1 fruit fly cellular context compared by ENCODE assay signal in genomic region chr3R:13549515-13549914, dm6.
A peak's percentile ranks its signal among the peaks of the same experiment; 100 is the strongest.
TF ChIP-seq lines count a peak whose summit lies in the region.

No protein-coding gene starts in this region.

TF ChIP-seq in whole organism, embryonic, 481 proteins besides CTCF, POLR2A, EP300 and RAD21 (continued from another document and continues in another):
- TF ChIP-seq CG14710 (tag; optimal IDR thresholded peaks at IDR 0.05; lab: Kevin White, UChicago), result peak; percentile 41
- TF ChIP-seq ATbp (GFP tag; optimal IDR thresholded peaks at IDR 0.05; lab: Kevin White, UChicago), result peak; percentile 40
- no peak for TF ChIP-seq CG17612 (GFP tag; IDR thresholded peaks at IDR 0.05; lab: Robert Waterston, UW)
- no peak for TF ChIP-seq Opbp (GFP tag; IDR thresholded peaks at IDR 0.05; lab: Robert Waterston, UW; ENCODE audit: partially characterized antibody)
- no peak for TF ChIP-seq CG12299 (tag; optimal IDR thresholded peaks at IDR 0.05; lab: Kevin White, UChicago)
- TF ChIP-seq Fer2 (tag; optimal IDR thresholded peaks at IDR 0.05; lab: Kevin White, UChicago), result no peak
- TF ChIP-seq CG30403 (GFP tag; optimal IDR thresholded peaks at IDR 0.05; lab: Kevin White, UChicago), result peak; percentile 55
- no peak for TF ChIP-seq CG43689 (GFP tag; IDR thresholded peaks at IDR 0.05; lab: Robert Waterston, UW)
- no peak for TF ChIP-seq CG7372 (GFP tag; IDR thresholded peaks at IDR 0.05; lab: Robert Waterston, UW)
- no peak for TF ChIP-seq tio (GFP tag; optimal IDR thresholded peaks at IDR 0.05; lab: Kevin White, UChicago)
- TF ChIP-seq Poxn (GFP tag; IDR thresholded peaks at IDR 0.05; lab: Robert Waterston, UW), result no peak
- no peak for TF ChIP-seq CG13296 (GFP tag; optimal IDR thresholded peaks at IDR 0.05; lab: Kevin White, UChicago)
- no peak for TF ChIP-seq dati (GFP tag; IDR thresholded peaks at IDR 0.05; lab: Robert Waterston, UW)
- TF ChIP-seq ci (GFP tag; IDR thresholded peaks at IDR 0.05; lab: Robert Waterston, UW), result no peak
- TF ChIP-seq CG6272 (GFP tag; IDR thresholded peaks at IDR 0.05; lab: Robert Waterston, UW), result no peak
- no peak for TF ChIP-seq HLH4C (GFP tag; IDR thresholded peaks at IDR 0.05; lab: Robert Waterston, UW; ENCODE audit: partially characterized antibody)
- no peak for TF ChIP-seq CG10147 (GFP tag; optimal IDR thresholded peaks at IDR 0.05; lab: Kevin White, UChicago)
- TF ChIP-seq ash1 (GFP tag; optimal IDR thresholded peaks at IDR 0.05; lab: Kevin White, UChicago), result no peak
- TF ChIP-seq CG17359 (tag; optimal IDR thresholded peaks at IDR 0.05; lab: Kevin White, UChicago), result peak; percentile 65
- TF ChIP-seq CG6175 (GFP tag; IDR thresholded peaks at IDR 0.05; lab: Robert Waterston, UW), result no peak
- TF ChIP-seq tap (tag; optimal IDR thresholded peaks at IDR 0.05; lab: Kevin White, UChicago), result peak; percentile 20
- no peak for TF ChIP-seq dan (GFP tag; IDR thresholded peaks at IDR 0.05; lab: Robert Waterston, UW)
- TF ChIP-seq yki (optimal IDR thresholded peaks at IDR 0.05; lab: Kevin White, UChicago), result no peak
- no peak for TF ChIP-seq Atf6 (GFP tag; IDR thresholded peaks at IDR 0.05; lab: Robert Waterston, UW)
- TF ChIP-seq CG12104 (GFP tag; optimal IDR thresholded peaks at IDR 0.05; lab: Kevin White, UChicago), result no peak
- TF ChIP-seq grn (GFP tag; optimal IDR thresholded peaks at IDR 0.05; lab: Kevin White, UChicago), result no peak
- no peak for TF ChIP-seq CG31224 (GFP tag; IDR thresholded peaks at IDR 0.05; lab: Robert Waterston, UW)
- no peak for TF ChIP-seq Hey (tag; optimal IDR thresholded peaks at IDR 0.05; lab: Kevin White, UChicago)
- TF ChIP-seq Optix (GFP tag; IDR thresholded peaks at IDR 0.05; lab: Robert Waterston, UW), result no peak
- no peak for TF ChIP-seq Elba2 (GFP tag; optimal IDR thresholded peaks at IDR 0.05; lab: Kevin White, UChicago)
- TF ChIP-seq Eip74EF (GFP tag; optimal IDR thresholded peaks at IDR 0.05; lab: Kevin White, UChicago), result peak in 1 of 2 experiments; percentile 47
- TF ChIP-seq Bdp1 (GFP tag; optimal IDR thresholded peaks at IDR 0.05; lab: Kevin White, UChicago), result no peak
- TF ChIP-seq CG18599 (GFP tag; optimal IDR thresholded peaks at IDR 0.05; lab: Kevin White, UChicago), result no peak
- no peak for TF ChIP-seq sens-2 (GFP tag; IDR thresholded peaks at IDR 0.05; lab: Robert Waterston, UW)
- TF ChIP-seq nom (GFP tag; optimal IDR thresholded peaks at IDR 0.05; lab: Kevin White, UChicago), result no peak
- no peak for TF ChIP-seq shn (GFP tag; optimal IDR thresholded peaks at IDR 0.05; lab: Kevin White, UChicago)
- no peak for TF ChIP-seq CG4730 (GFP tag; IDR thresholded peaks at IDR 0.05; lab: Robert Waterston, UW)
- TF ChIP-seq rib (GFP tag; IDR thresholded peaks at IDR 0.05; lab: Robert Waterston, UW), result no peak
- TF ChIP-seq CG6765 (GFP tag; optimal IDR thresholded peaks at IDR 0.05; lab: Kevin White, UChicago), result no peak
- no peak for TF ChIP-seq ham (GFP tag; IDR thresholded peaks at IDR 0.05; lab: Robert Waterston, UW)
- TF ChIP-seq Blimp-1 (GFP tag; optimal IDR thresholded peaks at IDR 0.05; lab: Kevin White, UChicago), result peak; percentile 71
- peak; percentile 38 for TF ChIP-seq Hsf (GFP tag; optimal IDR thresholded peaks at IDR 0.05; lab: Kevin White, UChicago)
- peak; percentile 23 for TF ChIP-seq org-1 (GFP tag; optimal IDR thresholded peaks at IDR 0.05; lab: Kevin White, UChicago)
- TF ChIP-seq Rfx (GFP tag; IDR thresholded peaks at IDR 0.05; lab: Robert Waterston, UW), result no peak
- TF ChIP-seq CG11456 (GFP tag; IDR thresholded peaks at IDR 0.05; lab: Robert Waterston, UW), result no peak
- TF ChIP-seq HHEX (GFP tag; optimal IDR thresholded peaks at IDR 0.05; lab: Kevin White, UChicago), result no peak
- no peak for TF ChIP-seq onecut (GFP tag; IDR thresholded peaks at IDR 0.05; lab: Robert Waterston, UW)
- TF ChIP-seq jing (GFP tag; optimal IDR thresholded peaks at IDR 0.05; lab: Kevin White, UChicago), result peak; percentile 33
- TF ChIP-seq MBD-R2 (GFP tag; IDR thresholded peaks at IDR 0.05; lab: Robert Waterston, UW), result no peak
- TF ChIP-seq CG2889 (GFP tag; IDR thresholded peaks at IDR 0.05; lab: Robert Waterston, UW), result no peak
- no peak for TF ChIP-seq crc (GFP tag; optimal IDR thresholded peaks at IDR 0.05; lab: Kevin White, UChicago)
- peak; percentile 34 for TF ChIP-seq CG12219 (GFP tag; optimal IDR thresholded peaks at IDR 0.05; lab: Kevin White, UChicago)
- TF ChIP-seq amos (GFP tag; IDR thresholded peaks at IDR 0.05; lab: Robert Waterston, UW; ENCODE audit: partially characterized antibody), result no peak
- TF ChIP-seq Nf-YA (GFP tag; IDR thresholded peaks at IDR 0.05; lab: Robert Waterston, UW), result no peak
- TF ChIP-seq crol (GFP tag; IDR thresholded peaks at IDR 0.05; lab: Robert Waterston, UW), result no peak
- TF ChIP-seq zfh2 (GFP tag; optimal IDR thresholded peaks at IDR 0.05; lab: Kevin White, UChicago), result no peak
- no peak for TF ChIP-seq CG16863 (GFP tag; optimal IDR thresholded peaks at IDR 0.05; lab: Kevin White, UChicago)
- TF ChIP-seq sim (GFP tag; IDR thresholded peaks at IDR 0.05; lab: Robert Waterston, UW), result no peak
- TF ChIP-seq E2f2 (GFP tag; IDR thresholded peaks at IDR 0.05; lab: Robert Waterston, UW), result no peak
- no peak for TF ChIP-seq stc (GFP tag; IDR thresholded peaks at IDR 0.05; lab: Robert Waterston, UW)
- no peak for TF ChIP-seq Dp (GFP tag; optimal IDR thresholded peaks at IDR 0.05; lab: Kevin White, UChicago)
- no peak for TF ChIP-seq fru (optimal IDR thresholded peaks at IDR 0.05; lab: Kevin White, UChicago)
- no peak for TF ChIP-seq cg (GFP tag; optimal IDR thresholded peaks at IDR 0.05; lab: Kevin White, UChicago)
- TF ChIP-seq CG10565 (GFP tag; optimal IDR thresholded peaks at IDR 0.05; lab: Kevin White, UChicago), result no peak
- TF ChIP-seq CG9932 (GFP tag; IDR thresholded peaks at IDR 0.05; lab: Robert Waterston, UW), result no peak
- TF ChIP-seq CG14014 (GFP tag; IDR thresholded peaks at IDR 0.05; lab: Robert Waterston, UW), result no peak
- no peak for TF ChIP-seq bab2 (GFP tag; optimal IDR thresholded peaks at IDR 0.05; lab: Kevin White, UChicago)
- TF ChIP-seq CG10959 (GFP tag; IDR thresholded peaks at IDR 0.05; lab: Robert Waterston, UW), result no peak
- peak; percentile 50 for TF ChIP-seq PHDP (tag; optimal IDR thresholded peaks at IDR 0.05; lab: Kevin White, UChicago)
- peak; percentile 89 for TF ChIP-seq sens (GFP tag; lab: Kevin White, UChicago)
- TF ChIP-seq tgo (GFP tag; IDR thresholded peaks at IDR 0.05; lab: Robert Waterston, UW), result no peak
- peak; percentile 58 for TF ChIP-seq CG18262 (tag; optimal IDR thresholded peaks at IDR 0.05; lab: Kevin White, UChicago)
- no peak for TF ChIP-seq br (optimal IDR thresholded peaks at IDR 0.05; lab: Kevin White, UChicago)
- TF ChIP-seq CG9215 (GFP tag; IDR thresholded peaks at IDR 0.05; lab: Robert Waterston, UW), result no peak
- no peak for TF ChIP-seq Lpt (GFP tag; optimal IDR thresholded peaks at IDR 0.05; lab: Kevin White, UChicago)
- no peak for TF ChIP-seq Sry-β (GFP tag; optimal IDR thresholded peaks at IDR 0.05; lab: Kevin White, UChicago)
- TF ChIP-seq CG1024 (GFP tag; IDR thresholded peaks at IDR 0.05; lab: Robert Waterston, UW), result no peak
- no peak for TF ChIP-seq CG12659 (GFP tag; optimal IDR thresholded peaks at IDR 0.05; lab: Kevin White, UChicago)
- TF ChIP-seq Max (GFP tag; optimal IDR thresholded peaks at IDR 0.05; lab: Kevin White, UChicago), result no peak
- peak; percentile 54 for TF ChIP-seq D19A (tag; optimal IDR thresholded peaks at IDR 0.05; lab: Kevin White, UChicago)
- no peak for TF ChIP-seq chm (GFP tag; IDR thresholded peaks at IDR 0.05; lab: Robert Waterston, UW)
- no peak for TF ChIP-seq Spps (tag; optimal IDR thresholded peaks at IDR 0.05; lab: Kevin White, UChicago)
- TF ChIP-seq Ets97D (GFP tag; optimal IDR thresholded peaks at IDR 0.05; lab: Kevin White, UChicago), result no peak
- no peak for TF ChIP-seq CG10431 (GFP tag; optimal IDR thresholded peaks at IDR 0.05; lab: Kevin White, UChicago)
- TF ChIP-seq CG18619 (GFP tag; optimal IDR thresholded peaks at IDR 0.05; lab: Kevin White, UChicago), result no peak
- TF ChIP-seq eyg (GFP tag; optimal IDR thresholded peaks at IDR 0.05; lab: Kevin White, UChicago), result no peak
- TF ChIP-seq kah (GFP tag; optimal IDR thresholded peaks at IDR 0.05; lab: Kevin White, UChicago), result no peak
- TF ChIP-seq CG2116 (GFP tag; optimal IDR thresholded peaks at IDR 0.05; lab: Kevin White, UChicago), result no peak
- TF ChIP-seq fd64A (GFP tag; optimal IDR thresholded peaks at IDR 0.05; lab: Kevin White, UChicago), result no peak
- no peak for TF ChIP-seq slp2 (GFP tag; optimal IDR thresholded peaks at IDR 0.05; lab: Kevin White, UChicago)
- TF ChIP-seq chif (GFP tag; optimal IDR thresholded peaks at IDR 0.05; lab: Kevin White, UChicago), result peak in 1 of 2 experiments; percentile 37
- peak; percentile 21 for TF ChIP-seq Xbp1 (GFP tag; optimal IDR thresholded peaks at IDR 0.05; lab: Kevin White, UChicago)
- TF ChIP-seq gfzf (GFP tag; optimal IDR thresholded peaks at IDR 0.05; lab: Kevin White, UChicago), result no peak
- TF ChIP-seq gro (GFP tag; optimal IDR thresholded peaks at IDR 0.05; lab: Kevin White, UChicago), result no peak
- TF ChIP-seq CG14860 (GFP tag; IDR thresholded peaks at IDR 0.05; lab: Robert Waterston, UW; ENCODE audit: partially characterized antibody), result no peak
- no peak for TF ChIP-seq repo (GFP tag; optimal IDR thresholded peaks at IDR 0.05; lab: Kevin White, UChicago)
- no peak for TF ChIP-seq Doc3 (GFP tag; IDR thresholded peaks at IDR 0.05; lab: Robert Waterston, UW; ENCODE audit: partially characterized antibody)
- TF ChIP-seq row (GFP tag; IDR thresholded peaks at IDR 0.05; lab: Robert Waterston, UW), result peak; percentile 45; the same call in 1 of the 3 replicates
- no peak for TF ChIP-seq MTF-1 (GFP tag; optimal IDR thresholded peaks at IDR 0.05; lab: Kevin White, UChicago; ENCODE audit: borderline replicate concordance)
- no peak for TF ChIP-seq pzg (GFP tag; optimal IDR thresholded peaks at IDR 0.05; lab: Kevin White, UChicago)
- TF ChIP-seq ems (GFP tag; optimal IDR thresholded peaks at IDR 0.05; lab: Kevin White, UChicago), result no peak
- TF ChIP-seq CG18476 (GFP tag; optimal IDR thresholded peaks at IDR 0.05; lab: Kevin White, UChicago), result no peak
- TF ChIP-seq zf30C (GFP tag; optimal IDR thresholded peaks at IDR 0.05; lab: Kevin White, UChicago), result no peak
- TF ChIP-seq lab (GFP tag; optimal IDR thresholded peaks at IDR 0.05; lab: Kevin White, UChicago), result no peak
- no peak for TF ChIP-seq CG3995 (GFP tag; optimal IDR thresholded peaks at IDR 0.05; lab: Kevin White, UChicago)
- no peak for TF ChIP-seq CG12071 (GFP tag; optimal IDR thresholded peaks at IDR 0.05; lab: Kevin White, UChicago)
- no peak for TF ChIP-seq CG10321 (GFP tag; IDR thresholded peaks at IDR 0.05; lab: Robert Waterston, UW)
- TF ChIP-seq caup (GFP tag; optimal IDR thresholded peaks at IDR 0.05; lab: Kevin White, UChicago; ENCODE audit: severe bottlenecking), result no peak
- TF ChIP-seq Dad (GFP tag; optimal IDR thresholded peaks at IDR 0.05; lab: Kevin White, UChicago), result no peak
- no peak for TF ChIP-seq mld (GFP tag; IDR thresholded peaks at IDR 0.05; lab: Robert Waterston, UW; ENCODE audit: partially characterized antibody)
- TF ChIP-seq CG12236 (GFP tag; optimal IDR thresholded peaks at IDR 0.05; lab: Kevin White, UChicago), result no peak
- TF ChIP-seq ewg (GFP tag; optimal IDR thresholded peaks at IDR 0.05; lab: Kevin White, UChicago), result peak; percentile 26
- TF ChIP-seq h (optimal IDR thresholded peaks at IDR 0.05; lab: Kevin White, UChicago), result no peak
- TF ChIP-seq bcd (GFP tag; optimal IDR thresholded peaks at IDR 0.05; lab: Kevin White, UChicago), result no peak
- no peak for TF ChIP-seq CG11560 (tag; IDR thresholded peaks at IDR 0.05; lab: Robert Waterston, UW)
- peak; percentile 66 for TF ChIP-seq CG10979 (tag; optimal IDR thresholded peaks at IDR 0.05; lab: Kevin White, UChicago)
- TF ChIP-seq dm (GFP tag; optimal IDR thresholded peaks at IDR 0.05; lab: Kevin White, UChicago), result no peak
- TF ChIP-seq C15 (GFP tag; IDR thresholded peaks at IDR 0.05; lab: Robert Waterston, UW), result no peak
- TF ChIP-seq CG15011 (GFP tag; optimal IDR thresholded peaks at IDR 0.05; lab: Kevin White, UChicago), result no peak
- no peak for TF ChIP-seq knrl (GFP tag; IDR thresholded peaks at IDR 0.05; lab: Robert Waterston, UW; ENCODE audit: partially characterized antibody)
- no peak for TF ChIP-seq hb (GFP tag; IDR thresholded peaks at IDR 0.05; lab: Robert Waterston, UW; ENCODE audit: partially characterized antibody)
- no peak for TF ChIP-seq pho (GFP tag; optimal IDR thresholded peaks at IDR 0.05; lab: Kevin White, UChicago)
- no peak for TF ChIP-seq CG8944 (GFP tag; optimal IDR thresholded peaks at IDR 0.05; lab: Kevin White, UChicago)
- TF ChIP-seq sr (GFP tag; IDR thresholded peaks at IDR 0.05; lab: Robert Waterston, UW), result no peak
- no peak for TF ChIP-seq CG6813 (GFP tag; optimal IDR thresholded peaks at IDR 0.05; lab: Kevin White, UChicago)
- no peak for TF ChIP-seq Meics (GFP tag; optimal IDR thresholded peaks at IDR 0.05; lab: Kevin White, UChicago)
- no peak for TF ChIP-seq CG34422 (GFP tag; IDR thresholded peaks at IDR 0.05; lab: Robert Waterston, UW)
- no peak for TF ChIP-seq CG4854 (GFP tag; optimal IDR thresholded peaks at IDR 0.05; lab: Kevin White, UChicago)
- TF ChIP-seq slou (GFP tag; optimal IDR thresholded peaks at IDR 0.05; lab: Kevin White, UChicago), result no peak
- no peak for TF ChIP-seq da (GFP tag; optimal IDR thresholded peaks at IDR 0.05; lab: Kevin White, UChicago)
- no peak for TF ChIP-seq CG13775 (GFP tag; optimal IDR thresholded peaks at IDR 0.05; lab: Kevin White, UChicago)
- no peak for TF ChIP-seq CG1647 (GFP tag; optimal IDR thresholded peaks at IDR 0.05; lab: Kevin White, UChicago)
- TF ChIP-seq Xrp1 (GFP tag; IDR thresholded peaks at IDR 0.05; lab: Robert Waterston, UW), result no peak
- no peak for TF ChIP-seq pan (optimal IDR thresholded peaks at IDR 0.05; lab: Kevin White, UChicago)
- no peak for TF ChIP-seq pan (GFP tag; optimal IDR thresholded peaks at IDR 0.05 in 1 of 2, IDR thresholded peaks at IDR 0.05 in 1 of 2)
- no peak for TF ChIP-seq Sry-δ (GFP tag; optimal IDR thresholded peaks at IDR 0.05; lab: Kevin White, UChicago)
- no peak for TF ChIP-seq inv (GFP tag; IDR thresholded peaks at IDR 0.05; lab: Robert Waterston, UW; ENCODE audit: partially characterized antibody)
- no peak for TF ChIP-seq ara (GFP tag; IDR thresholded peaks at IDR 0.05; lab: Robert Waterston, UW)
- peak; percentile 4 for TF ChIP-seq tin (GFP tag; optimal IDR thresholded peaks at IDR 0.05; lab: Kevin White, UChicago)
- no peak for TF ChIP-seq pita (GFP tag; optimal IDR thresholded peaks at IDR 0.05; lab: Kevin White, UChicago)
- TF ChIP-seq Ravus (GFP tag; IDR thresholded peaks at IDR 0.05; lab: Robert Waterston, UW), result no peak
